Worm (Caenorhabditis elegans) whole organism, L3 larva: Measurements from ENCODE around the gene F32D8.8.

Source experiments
- aly-2 ChIP-seq: fragments of 150-350 bp; optimal IDR thresholded peaks from 2 replicates; lab custom pipeline; 2014; ENCODE audit warnings: missing biosample characterization, missing genetic modification characterization
- elt-2 ChIP-seq: sonication (generic microtip); optimal IDR thresholded peaks from 2 replicates; lab custom pipeline; 2016; ENCODE audit warnings: missing genetic modification reagents, mild to moderate bottlenecking, missing genetic modification characterization, missing compliant biosample characterization
- pha-4 ChIP-seq: fragments of 150-350 bp; optimal IDR thresholded peaks from 2 replicates; lab custom pipeline; 2014; ENCODE audit warnings: missing biosample characterization, missing genetic modification reagents, missing genetic modification characterization
- sea-2 ChIP-seq: fragments of 150-350 bp; sonication (generic microtip); optimal IDR thresholded peaks from 4 replicates; lab custom pipeline; 2014; ENCODE audit warnings: missing biosample characterization, missing genetic modification reagents, missing genetic modification characterization
- ztf-11 ChIP-seq: fragments of 150-350 bp; optimal IDR thresholded peaks from 2 replicates; lab custom pipeline; 2014; ENCODE audit warnings: missing biosample characterization, missing genetic modification characterization
- ztf-4 ChIP-seq: fragments of 150-350 bp; optimal IDR thresholded peaks from 2 replicates; lab custom pipeline; 2014; ENCODE audit warnings: missing biosample characterization, missing genetic modification characterization

- TF ChIP-seq sea-2 (no peak), ztf-11 (tag; lab: Kevin White, UChicago) (no peak), aly-2 (no peak), ztf-4 (tag; lab: Kevin White, UChicago) (no peak), elt-2 (tag; lab: Kevin White, UChicago) (peak; percentile 53), pha-4 (tag; lab: Kevin White, UChicago) (peak; percentile 22)
Measured at ce11 chrV:10859048-10859637, 43.4 kb downstream of the F32D8.8 start.
